Worm (Caenorhabditis elegans) whole organism, young adult: ENCODE results near the gene srbc-49.

Source experiments
- F49E8.2 ChIP-seq: sonication (generic microtip); optimal IDR thresholded peaks from 3 replicates; lab custom pipeline; 2017; ENCODE audit warnings: missing genetic modification characterization, mild to moderate bottlenecking, missing compliant biosample characterization, antibody characterized with exemption, moderate library complexity; ENCODE audit not compliant: insufficient read depth
- attf-5 ChIP-seq: fragments of 200-800 bp; sonication (Bioruptor generic); optimal IDR thresholded peaks from 2 replicates; lab custom pipeline; 2018; ENCODE audit warnings: mild to moderate bottlenecking, missing genetic modification characterization, missing compliant biosample characterization
- bed-2 ChIP-seq: fragments of 200-800 bp; sonication (Bioruptor generic); IDR thresholded peaks from 2 replicates; pipeline ENCODE4 v1.3.6; 2022; ENCODE audit warnings: missing genetic modification reagents, missing genetic modification characterization, missing compliant biosample characterization
- ccch-3 ChIP-seq: fragments of 200-800 bp; sonication (Bioruptor generic); optimal IDR thresholded peaks from 2 replicates; lab custom pipeline; 2018; ENCODE audit warnings: mild to moderate bottlenecking, missing genetic modification characterization, missing compliant biosample characterization
- lin-40 ChIP-seq: sonication (generic microtip); optimal IDR thresholded peaks from 2 replicates; lab custom pipeline; 2016; ENCODE audit warnings: missing genetic modification characterization, mild to moderate bottlenecking, missing compliant biosample characterization, missing genotype, missing genetic modification reagents
- madf-6 ChIP-seq: fragments of 200-800 bp; sonication (Bioruptor generic); IDR thresholded peaks from 2 replicates; pipeline ENCODE4 v1.3.6; 2022; ENCODE audit warnings: missing genetic modification reagents, missing genetic modification characterization, missing compliant biosample characterization

- no peak for TF ChIP-seq madf-6 (GFP tag; lab: Robert Waterston, UW)
- TF ChIP-seq bed-2 (GFP tag; lab: Robert Waterston, UW): no peak
- no peak for TF ChIP-seq F49E8.2
- no peak for TF ChIP-seq lin-40 (tag; lab: Kevin White, UChicago)
- TF ChIP-seq attf-5: no peak
- no peak for TF ChIP-seq ccch-3 (GFP tag; lab: Kevin White, UChicago)
Observed at ce11 chrV:15829907-15830306, 8.4 kb downstream of the srbc-49 start, which contains the start of gene srbc-55.
